Fruit fly (Drosophila melanogaster): Measurements from ENCODE around the gene CG43145.

The CG43145 gene

DNA sequence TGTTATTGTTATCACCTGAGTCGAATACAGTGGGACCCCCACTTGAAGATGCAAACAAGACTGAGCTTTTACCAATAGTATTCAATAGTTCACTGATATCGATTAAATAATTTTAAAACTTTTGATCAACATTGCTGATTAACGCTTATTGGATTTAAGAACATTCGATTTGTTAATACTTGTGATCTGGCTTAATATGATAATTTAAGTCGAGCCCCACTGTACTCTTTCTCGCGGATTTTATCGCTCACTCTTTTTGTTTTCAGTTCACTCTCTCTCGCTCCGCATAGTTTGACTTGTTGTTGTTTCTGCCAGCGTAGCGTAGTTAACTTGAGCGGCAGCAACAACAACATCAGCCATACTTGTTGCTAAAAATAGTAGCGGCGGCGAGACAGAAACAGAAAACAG is 45.9 kb upstream of the CG43145 start (continued):
- TF ChIP-seq CG2889 (GFP tag; IDR thresholded peaks at IDR 0.05) (peak; percentile 95), CG18764 (GFP tag; optimal IDR thresholded peaks at IDR 0.05) (peak; percentile 96), trem (tag; optimal IDR thresholded peaks at IDR 0.05) (peak; percentile 96), wek (GFP tag; optimal IDR thresholded peaks at IDR 0.05) (peak; percentile 96), bigmax (GFP tag; optimal IDR thresholded peaks at IDR 0.05) (peak; percentile 77), zfh2 (GFP tag; optimal IDR thresholded peaks at IDR 0.05) (peak; percentile 98), nerfin-1 (tag; optimal IDR thresholded peaks at IDR 0.05) (peak; percentile 98), CG8281 (tag; optimal IDR thresholded peaks at IDR 0.05) (peak; percentile 92), CG2199 (GFP tag; IDR thresholded peaks at IDR 0.05) (peak; percentile 91), HHEX (GFP tag; optimal IDR thresholded peaks at IDR 0.05) (peak; percentile 98), phol (tag; optimal IDR thresholded peaks at IDR 0.05) (peak; percentile 98), CG4424 (GFP tag; optimal IDR thresholded peaks at IDR 0.05) (peak; percentile 98), CG15479 (GFP tag; optimal IDR thresholded peaks at IDR 0.05) (peak; percentile 56), dpn (GFP tag; optimal IDR thresholded peaks at IDR 0.05) (peak; percentile 98 to 99), CG10654 (GFP tag; optimal IDR thresholded peaks at IDR 0.05) (peak; percentile 98), dmrt99B (tag; optimal IDR thresholded peaks at IDR 0.05) (peak; percentile 99), CG31224 (GFP tag; IDR thresholded peaks at IDR 0.05) (peak; percentile 95), Ets65A (GFP tag) (peak; percentile 100), HmgZ (tag; optimal IDR thresholded peaks at IDR 0.05) (peak; percentile 99), Neu2 (GFP tag; optimal IDR thresholded peaks at IDR 0.05; ENCODE audit: borderline replicate concordance) (peak; percentile 88), CG17186 (GFP tag; optimal IDR thresholded peaks at IDR 0.05) (peak; percentile 94), CrebB (tag; optimal IDR thresholded peaks at IDR 0.05) (peak; percentile 98), CG6683 (GFP tag; optimal IDR thresholded peaks at IDR 0.05) (peak; percentile 96), Poxn (GFP tag; IDR thresholded peaks at IDR 0.05) (peak; percentile 93), wor (GFP tag; IDR thresholded peaks at IDR 0.05) (peak; percentile 96), nerfin-2 (GFP tag; IDR thresholded peaks at IDR 0.05; ENCODE audit: partially characterized antibody) (no peak), gfzf (GFP tag; optimal IDR thresholded peaks at IDR 0.05) (peak; percentile 22), CG1792 (GFP tag; optimal IDR thresholded peaks at IDR 0.05) (peak; percentile 96), CG11504 (tag; optimal IDR thresholded peaks at IDR 0.05) (peak; percentile 97), Mes4 (GFP tag; optimal IDR thresholded peaks at IDR 0.05) (peak; percentile 97), CG12744 (GFP tag; optimal IDR thresholded peaks at IDR 0.05) (peak; percentile 97), CG18476 (GFP tag; optimal IDR thresholded peaks at IDR 0.05) (peak; percentile 95), org-1 (GFP tag; optimal IDR thresholded peaks at IDR 0.05) (peak; percentile 99), ash1 (GFP tag; optimal IDR thresholded peaks at IDR 0.05) (peak; percentile 93), CG6689 (GFP tag; IDR thresholded peaks at IDR 0.05) (peak; percentile 98), CG14860 (GFP tag; IDR thresholded peaks at IDR 0.05; ENCODE audit: partially characterized antibody) (no peak), Max (GFP tag; optimal IDR thresholded peaks at IDR 0.05) (peak; percentile 96), nmo (GFP tag; optimal IDR thresholded peaks at IDR 0.05) (peak; percentile 98), Xbp1 (GFP tag; optimal IDR thresholded peaks at IDR 0.05) (peak; percentile 99), ac (GFP tag; optimal IDR thresholded peaks at IDR 0.05) (peak; percentile 97), tap (tag; optimal IDR thresholded peaks at IDR 0.05) (peak; percentile 99), CG14965 (GFP tag; optimal IDR thresholded peaks at IDR 0.05; ENCODE audit: borderline replicate concordance) (peak; percentile 87), B-H2 (GFP tag; optimal IDR thresholded peaks at IDR 0.05) (peak; percentile 99), tin (GFP tag; optimal IDR thresholded peaks at IDR 0.05) (peak; percentile 98), rib (GFP tag; IDR thresholded peaks at IDR 0.05) (peak; percentile 98), cad (GFP tag; optimal IDR thresholded peaks at IDR 0.05) (no peak), lilli (GFP tag; optimal IDR thresholded peaks at IDR 0.05) (peak; percentile 98), CG16779 (GFP tag; IDR thresholded peaks at IDR 0.05) (peak; percentile 97), CG11085 (GFP tag; IDR thresholded peaks at IDR 0.05) (peak; percentile 96), CG2116 (GFP tag; optimal IDR thresholded peaks at IDR 0.05) (peak; percentile 86), Dp (GFP tag; optimal IDR thresholded peaks at IDR 0.05) (peak; percentile 30)
